Worm (Caenorhabditis elegans) whole organism, L4 larva: ENCODE results near the gene unc-49.

Source experiments
- D1046.2 ChIP-seq: fragments of 200-800 bp; sonication (Bioruptor generic); IDR thresholded peaks from 2 replicates; pipeline ENCODE4 v1.3.6; 2022; ENCODE audit warnings: missing genetic modification characterization, missing compliant biosample characterization
- F10B5.3 ChIP-seq: sonication (generic microtip); optimal IDR thresholded peaks from 2 replicates; lab custom pipeline; 2016; ENCODE audit warnings: mild to moderate bottlenecking, missing genetic modification characterization, missing compliant biosample characterization
- F44E2.7 ChIP-seq: fragments of 200-800 bp; sonication (Bioruptor generic); IDR thresholded peaks from 2 replicates; pipeline ENCODE4 v2.1.2; 2022; ENCODE audit warnings: missing genetic modification characterization, missing compliant biosample characterization
- F49E8.2 ChIP-seq: sonication (generic microtip); optimal IDR thresholded peaks from 2 replicates; lab custom pipeline; 2016; ENCODE audit warnings: missing compliant biosample characterization, mild to moderate bottlenecking, missing genetic modification characterization, borderline replicate concordance
- R02D3.7 ChIP-seq: fragments of 150-350 bp; sonication (generic microtip); optimal IDR thresholded peaks from 3 replicates; lab custom pipeline; 2014; ENCODE audit warnings: missing biosample characterization, missing genetic modification characterization
- T20F7.1 ChIP-seq: fragments of 200-800 bp; sonication (Bioruptor generic); optimal IDR thresholded peaks from 2 replicates; lab custom pipeline; 2018; ENCODE audit warnings: mild to moderate bottlenecking, missing genetic modification characterization, missing compliant biosample characterization
- T26A8.4 ChIP-seq: fragments of 200-800 bp; sonication (Bioruptor generic); IDR thresholded peaks from 2 replicates; pipeline ENCODE4 v1.3.6; 2022; ENCODE audit warnings: missing genetic modification characterization, missing compliant biosample characterization
- Y105C5A.15 ChIP-seq: fragments of 200-800 bp; sonication (Bioruptor generic); IDR thresholded peaks from 2 replicates; pipeline ENCODE4 v1.3.6; 2022; ENCODE audit warnings: missing genetic modification characterization, missing compliant biosample characterization
- Y48G9A.11 ChIP-seq: fragments of 200-800 bp; sonication (Bioruptor generic); IDR thresholded peaks from 2 replicates; pipeline ENCODE4 v1.3.6; 2022; ENCODE audit warnings: missing genetic modification reagents, missing genetic modification characterization, missing compliant biosample characterization
- Y5F2A.4 ChIP-seq: fragments of 200-800 bp; sonication (Bioruptor generic); optimal IDR thresholded peaks from 2 replicates; lab custom pipeline; 2018; ENCODE audit warnings: mild to moderate bottlenecking, missing genetic modification characterization, missing compliant biosample characterization
- ZK546.5 ChIP-seq, 2 experiments: sonication (generic microtip); optimal IDR thresholded peaks; 2 replicates each; lab custom pipeline; 2017; ENCODE audit warnings: missing biosample characterization in 2 of 2, missing genetic modification characterization in 2 of 2
- aha-1 ChIP-seq: fragments of 150-350 bp; peaks from one replicate; lab custom pipeline; 2014; ENCODE audit warnings: missing biosample characterization, missing genetic modification characterization
- ama-1 ChIP-seq: fragments of 150-350 bp; optimal IDR thresholded peaks from 2 replicates; lab custom pipeline; 2014; ENCODE audit warnings: inconsistent platforms, mixed read lengths
- arid-1 ChIP-seq: fragments of 200-800 bp; sonication (Bioruptor generic); conservative IDR thresholded peaks from 2 replicates; pipeline ENCODE4 v1.3.6; 2022; ENCODE audit warnings: missing genetic modification reagents, missing genetic modification characterization, missing compliant biosample characterization
- attf-4 ChIP-seq: sonication (generic microtip); optimal IDR thresholded peaks from 3 replicates; lab custom pipeline; 2017; ENCODE audit warnings: missing biosample characterization, missing genetic modification characterization
- ceh-28 ChIP-seq: fragments of 150-350 bp; optimal IDR thresholded peaks from 2 replicates; lab custom pipeline; 2014; ENCODE audit warnings: missing biosample characterization, missing genetic modification reagents, missing genetic modification characterization
- ceh-62 ChIP-seq: sonication (generic microtip); optimal IDR thresholded peaks from 2 replicates; lab custom pipeline; 2017; ENCODE audit warnings: missing biosample characterization, missing genetic modification characterization
- ceh-82 ChIP-seq: sonication (generic microtip); optimal IDR thresholded peaks from 2 replicates; lab custom pipeline; 2017; ENCODE audit warnings: missing biosample characterization, missing genetic modification characterization
- daf-16 ChIP-seq, 3 experiments: sonication (generic microtip); optimal IDR thresholded peaks; 2 replicates each; lab custom pipeline; 2016 to 2017; ENCODE audit warnings: missing genetic modification characterization in 3 of 3, missing genetic modification reagents in 3 of 3, mild to moderate bottlenecking in 2 of 3, missing compliant biosample characterization in 2 of 3, missing biosample characterization in 1 of 3, moderate library complexity in 1 of 3
- daf-19 ChIP-seq: fragments of 200-800 bp; sonication (Bioruptor generic); conservative IDR thresholded peaks from 2 replicates; pipeline ENCODE4 v1.3.6; 2022; ENCODE audit warnings: missing genetic modification characterization, missing compliant biosample characterization
- duxl-1 ChIP-seq: sonication (generic microtip); optimal IDR thresholded peaks from 2 replicates; lab custom pipeline; 2016; ENCODE audit warnings: mild to moderate bottlenecking, missing genetic modification characterization, moderate library complexity, missing compliant biosample characterization; ENCODE audit not compliant: poor library complexity
- dve-1 ChIP-seq: sonication (generic microtip); optimal IDR thresholded peaks from 2 replicates; lab custom pipeline; 2017; ENCODE audit warnings: antibody characterized with exemption, mild to moderate bottlenecking, missing genetic modification characterization, missing compliant biosample characterization; ENCODE audit not compliant: insufficient read depth
- egl-27 ChIP-seq: sonication (generic microtip); optimal IDR thresholded peaks from 3 replicates; lab custom pipeline; 2017; ENCODE audit warnings: missing biosample characterization, missing genetic modification reagents, missing genetic modification characterization
- fkh-10 ChIP-seq: fragments of 150-350 bp; optimal IDR thresholded peaks from 2 replicates; lab custom pipeline; 2014; ENCODE audit warnings: missing biosample characterization, missing genetic modification reagents, missing genetic modification characterization
- gei-8 ChIP-seq: fragments of 200-800 bp; sonication (Bioruptor generic); optimal IDR thresholded peaks from 2 replicates; lab custom pipeline; 2018; ENCODE audit warnings: mild to moderate bottlenecking, missing genetic modification characterization, missing compliant biosample characterization
- hlh-11 ChIP-seq: fragments of 200-800 bp; sonication (Bioruptor generic); optimal IDR thresholded peaks from 2 replicates; lab custom pipeline; 2018; ENCODE audit warnings: mild to moderate bottlenecking, missing genetic modification characterization, missing compliant biosample characterization
- hmg-1.1 ChIP-seq: fragments of 200-800 bp; sonication (Bioruptor generic); IDR thresholded peaks from 2 replicates; pipeline ENCODE4 v1.3.6; 2022; ENCODE audit warnings: missing genetic modification reagents, missing genetic modification characterization, missing compliant biosample characterization
- lin-29 ChIP-seq: fragments of 200-800 bp; sonication (Bioruptor generic); IDR thresholded peaks from 2 replicates; pipeline ENCODE4 v1.3.6; 2022; ENCODE audit warnings: missing genetic modification reagents, missing genetic modification characterization, missing compliant biosample characterization
- lin-39 ChIP-seq: fragments of 150-350 bp; optimal IDR thresholded peaks from 2 replicates; lab custom pipeline; 2014; ENCODE audit warnings: missing biosample characterization, missing genetic modification reagents, missing genetic modification characterization
- madf-9 ChIP-seq: fragments of 200-800 bp; sonication (Bioruptor generic); conservative IDR thresholded peaks from 2 replicates; pipeline ENCODE4 v1.3.6; 2022; ENCODE audit warnings: missing genetic modification reagents, missing genetic modification characterization, missing compliant biosample characterization
- mdt-29 ChIP-seq: fragments of 200-800 bp; sonication (Bioruptor generic); IDR thresholded peaks from 2 replicates; pipeline ENCODE4 v1.3.6; 2022; ENCODE audit warnings: missing genetic modification reagents, missing genetic modification characterization, missing compliant biosample characterization
- mep-1 ChIP-seq: fragments of 150-350 bp; sonication (generic microtip); optimal IDR thresholded peaks from 3 replicates; lab custom pipeline; 2014; ENCODE audit warnings: missing biosample characterization, missing genetic modification characterization
- mxl-3 ChIP-seq: fragments of 200-800 bp; sonication (Bioruptor generic); optimal IDR thresholded peaks from 2 replicates; lab custom pipeline; 2018; ENCODE audit warnings: mild to moderate bottlenecking, missing genetic modification characterization, missing compliant biosample characterization
- nhr-11 ChIP-seq: fragments of 150-350 bp; optimal IDR thresholded peaks from 2 replicates; lab custom pipeline; 2014; ENCODE audit warnings: missing biosample characterization, missing genetic modification characterization
- nhr-237 ChIP-seq: sonication (generic microtip); optimal IDR thresholded peaks from 2 replicates; lab custom pipeline; 2017; ENCODE audit warnings: missing biosample characterization, missing genetic modification characterization
- nhr-42 ChIP-seq: fragments of 200-800 bp; sonication (Bioruptor generic); IDR thresholded peaks from 2 replicates; pipeline ENCODE4 v1.3.6; 2022; ENCODE audit warnings: missing genetic modification characterization, missing compliant biosample characterization
- php-3 ChIP-seq: fragments of 200-800 bp; sonication (Bioruptor generic); IDR thresholded peaks from 2 replicates; pipeline ENCODE4 v1.3.6; 2022; ENCODE audit warnings: missing genetic modification reagents, missing genetic modification characterization, missing compliant biosample characterization
- sdz-12 ChIP-seq: fragments of 200-800 bp; sonication (Bioruptor generic); optimal IDR thresholded peaks from 2 replicates; lab custom pipeline; 2018; ENCODE audit warnings: mild to moderate bottlenecking, missing genetic modification characterization, missing compliant biosample characterization
- skn-1 ChIP-seq: fragments of 150-350 bp; optimal IDR thresholded peaks from 2 replicates; lab custom pipeline; 2014; ENCODE audit warnings: missing biosample characterization, missing genetic modification characterization
- tag-97 ChIP-seq: fragments of 200-800 bp; sonication (Bioruptor generic); IDR thresholded peaks from 2 replicates; pipeline ENCODE4 v1.3.6; 2022; ENCODE audit warnings: missing genetic modification characterization, missing compliant biosample characterization
- tra-1 ChIP-seq: fragments of 200-800 bp; sonication (Bioruptor generic); IDR thresholded peaks from 2 replicates; pipeline ENCODE4 v1.3.6; 2022; ENCODE audit warnings: missing genetic modification reagents, missing genetic modification characterization, missing compliant biosample characterization
- unc-39 ChIP-seq: sonication (generic microtip); optimal IDR thresholded peaks from 2 replicates; lab custom pipeline; 2017; ENCODE audit warnings: missing biosample characterization, missing genetic modification characterization
- zip-11 ChIP-seq: fragments of 200-800 bp; sonication (Bioruptor generic); IDR thresholded peaks from 2 replicates; pipeline ENCODE4 v1.3.6; 2022; ENCODE audit warnings: missing genetic modification characterization, missing compliant biosample characterization
- zip-2 ChIP-seq: fragments of 150-350 bp; optimal IDR thresholded peaks from 2 replicates; lab custom pipeline; 2014; ENCODE audit warnings: missing biosample characterization, missing genetic modification characterization
- ztf-7 ChIP-seq: fragments of 150-350 bp; optimal IDR thresholded peaks from 2 replicates; lab custom pipeline; 2014; ENCODE audit warnings: missing biosample characterization, missing genetic modification characterization

Gene unc-49

DNA sequence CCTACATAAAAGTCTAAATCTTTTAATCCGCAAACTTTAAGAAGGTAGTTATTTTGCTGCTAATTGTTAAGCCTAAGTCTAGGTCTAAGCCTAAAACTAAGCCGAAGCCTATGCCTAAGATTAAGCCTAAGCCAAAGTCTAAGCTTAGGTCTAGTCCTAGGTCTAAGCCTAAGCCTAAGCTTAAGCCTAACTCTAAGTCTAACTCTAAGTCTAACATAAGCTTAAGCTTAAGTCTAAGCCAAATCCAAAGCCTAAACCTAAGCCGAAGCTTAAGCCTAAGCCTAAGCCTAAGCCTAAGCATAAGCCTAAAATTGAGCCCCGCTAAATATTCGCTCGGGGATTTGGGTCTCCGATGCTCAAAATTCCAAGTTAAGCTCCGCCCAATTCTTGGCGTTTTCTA is 657 bp downstream of the unc-49 start:
- no peak for TF ChIP-seq Y48G9A.11 (GFP tag; lab: Robert Waterston, UW)
- TF ChIP-seq lin-39 (tag; lab: Kevin White, UChicago), result no peak
- no peak for TF ChIP-seq ama-1 (lab: Kevin White, UChicago)

DNA sequence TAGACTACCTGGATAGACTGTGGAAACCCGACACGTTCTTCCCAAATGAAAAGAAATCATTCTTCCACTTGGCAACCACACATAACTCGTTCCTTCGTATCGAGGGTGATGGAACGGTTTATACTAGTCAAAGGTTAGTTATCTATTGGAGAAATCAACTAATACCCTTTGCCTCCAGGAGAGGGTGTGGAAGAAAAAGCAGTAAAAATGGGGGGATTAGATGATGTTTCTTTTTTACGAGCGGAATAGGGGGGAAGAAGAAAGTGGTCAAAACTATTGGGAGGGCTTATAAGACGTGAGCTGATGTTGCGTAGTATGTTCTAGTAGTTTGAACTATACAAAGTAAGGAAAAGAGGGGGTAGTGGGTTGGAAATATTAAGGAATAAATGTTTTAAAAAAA is 2.5 kb downstream of the unc-49 start:
- TF ChIP-seq madf-9 (GFP tag; lab: Robert Waterston, UW) (no peak), skn-1 (tag; lab: Kevin White, UChicago) (no peak), mdt-29 (no peak), unc-39 (tag; lab: Kevin White, UChicago) (no peak), daf-19 (no peak), zip-2 (tag; lab: Kevin White, UChicago) (no peak), aha-1 (no peak), F10B5.3 (no peak), mxl-3 (GFP tag; lab: Kevin White, UChicago) (no peak), tra-1 (GFP tag; lab: Robert Waterston, UW) (no peak)

DNA sequence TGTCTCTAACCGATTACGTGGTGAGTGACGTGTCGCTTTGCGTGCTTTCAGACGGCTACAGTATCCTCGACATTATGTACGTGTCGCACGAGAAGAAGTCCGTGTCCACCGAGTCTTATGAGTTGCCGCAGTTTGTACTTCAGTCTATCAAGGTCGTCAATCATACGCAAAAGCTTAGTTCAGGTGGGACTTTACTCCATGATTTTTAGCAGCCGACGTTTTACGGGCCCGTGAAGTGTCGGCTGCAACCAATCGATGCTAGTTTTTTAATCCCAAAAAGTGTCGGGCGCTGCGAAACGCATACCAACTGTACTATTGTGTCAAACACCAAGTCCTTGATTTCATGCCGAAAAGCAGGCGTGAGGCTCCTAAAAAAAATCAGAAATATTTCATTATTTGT is 4.3 kb downstream of the unc-49 start:
- TF ChIP-seq zip-2 (tag; lab: Kevin White, UChicago) (no peak), D1046.2 (GFP tag; lab: Robert Waterston, UW) (no peak), arid-1 (GFP tag; lab: Robert Waterston, UW) (no peak)
- TF ChIP-seq, all 104 proteins: peak for 0

DNA sequence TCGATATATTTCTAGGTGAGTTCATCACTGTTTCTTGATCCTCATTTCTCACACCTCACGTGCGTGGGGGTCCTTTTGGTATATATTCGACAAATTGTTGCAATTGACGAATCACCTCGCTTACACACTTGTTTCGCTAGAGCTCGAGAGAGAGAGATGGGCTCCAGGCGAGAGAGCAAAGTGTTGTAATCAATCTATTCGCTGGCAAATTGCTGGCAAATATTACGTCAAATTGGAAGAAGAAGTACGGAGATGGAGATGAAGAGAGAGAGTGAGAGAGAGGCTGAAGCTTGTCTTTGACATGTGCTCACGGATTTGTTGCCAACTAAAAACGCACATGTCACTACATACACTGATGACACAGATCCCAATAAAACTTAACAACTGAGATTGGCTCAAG is 5.4 kb downstream of the unc-49 start:
- TF ChIP-seq lin-29 (GFP tag; lab: Robert Waterston, UW) (no peak), fkh-10 (GFP tag; lab: Kevin White, UChicago) (no peak), lin-39 (tag; lab: Kevin White, UChicago) (no peak), gei-8 (no peak), Y105C5A.15 (no peak), ceh-28 (tag; lab: Kevin White, UChicago) (no peak), dve-1 (tag; lab: Kevin White, UChicago) (no peak), nhr-42 (GFP tag; lab: Robert Waterston, UW) (no peak), T26A8.4 (GFP tag; lab: Robert Waterston, UW) (no peak), tag-97 (no peak), ztf-7 (no peak), nhr-11 (peak; percentile 67), F44E2.7 (no peak), duxl-1 (no peak), aha-1 (peak; percentile 82), T20F7.1 (GFP tag; lab: Kevin White, UChicago) (no peak), F49E8.2 (no peak), ama-1 (lab: Kevin White, UChicago) (no peak), Y48G9A.11 (GFP tag; lab: Robert Waterston, UW) (no peak), sdz-12 (GFP tag; lab: Kevin White, UChicago) (no peak), attf-4 (no peak), mdt-29 (no peak), egl-27 (tag; lab: Kevin White, UChicago) (no peak), ceh-82 (tag; lab: Kevin White, UChicago) (no peak), daf-16 (GFP tag; optimal IDR thresholded peaks at IDR 0.05; lab: Kevin White, UChicago) (no peak), daf-16 (tag; optimal IDR thresholded peaks at IDR 0.05; lab: Kevin White, UChicago) (no peak), nhr-237 (tag; lab: Kevin White, UChicago) (no peak), ceh-62 (no peak), daf-19 (no peak), R02D3.7 (tag; lab: Kevin White, UChicago) (no peak), ZK546.5 (tag; optimal IDR thresholded peaks at IDR 0.05; lab: Kevin White, UChicago) (no peak), Y5F2A.4 (GFP tag; lab: Kevin White, UChicago) (no peak), D1046.2 (GFP tag; lab: Robert Waterston, UW) (no peak), mep-1 (tag; lab: Kevin White, UChicago) (no peak), mxl-3 (GFP tag; lab: Kevin White, UChicago) (peak; percentile 50), hmg-1.1 (no peak), hlh-11 (peak; percentile 27), zip-11 (no peak), php-3 (GFP tag; lab: Robert Waterston, UW) (no peak)
